Worm (Caenorhabditis elegans) whole organism, L3 larva: ENCODE results near the gene unc-77.
A peak's percentile ranks its signal among the peaks of the same experiment; 100 is the strongest.

Source experiments
- R02D3.7 ChIP-seq: fragments of 150-350 bp; optimal IDR thresholded peaks from 2 replicates; lab custom pipeline; 2014; ENCODE audit warnings: missing biosample characterization, missing genetic modification characterization
- ZK546.5 ChIP-seq: sonication (generic microtip); optimal IDR thresholded peaks from 2 replicates; lab custom pipeline; 2017; ENCODE audit warnings: missing biosample characterization, missing genetic modification characterization
- aly-2 ChIP-seq: fragments of 150-350 bp; optimal IDR thresholded peaks from 2 replicates; lab custom pipeline; 2014; ENCODE audit warnings: missing biosample characterization, missing genetic modification characterization
- ama-1 ChIP-seq: fragments of 150-350 bp; optimal IDR thresholded peaks from 2 replicates; lab custom pipeline; 2018
- ceh-16 ChIP-seq: sonication (generic microtip); optimal IDR thresholded peaks from 2 replicates; lab custom pipeline; 2017; ENCODE audit warnings: missing biosample characterization, missing genetic modification characterization
- ceh-28 ChIP-seq: fragments of 150-350 bp; optimal IDR thresholded peaks from 2 replicates; lab custom pipeline; 2014; ENCODE audit warnings: missing biosample characterization, missing genetic modification reagents, missing genetic modification characterization
- ceh-82 ChIP-seq: fragments of 150-350 bp; optimal IDR thresholded peaks from 2 replicates; lab custom pipeline; 2014; ENCODE audit warnings: missing biosample characterization, missing genetic modification characterization
- daf-12 ChIP-seq: fragments of 150-350 bp; optimal IDR thresholded peaks from 2 replicates; lab custom pipeline; 2014; ENCODE audit warnings: missing biosample characterization, missing genetic modification reagents, missing genetic modification characterization
- egl-27 ChIP-seq: sonication (generic microtip); optimal IDR thresholded peaks from 4 replicates; lab custom pipeline; 2017; ENCODE audit warnings: missing biosample characterization, missing genetic modification reagents, missing genetic modification characterization
- egl-5 ChIP-seq: fragments of 150-350 bp; optimal IDR thresholded peaks from 2 replicates; lab custom pipeline; 2017; ENCODE audit warnings: missing biosample characterization, missing genetic modification reagents, missing genetic modification characterization, inconsistent platforms
- elt-1 ChIP-seq: fragments of 150-350 bp; optimal IDR thresholded peaks from 2 replicates; lab custom pipeline; 2014; ENCODE audit warnings: missing biosample characterization, missing genetic modification characterization
- elt-2 ChIP-seq: sonication (generic microtip); optimal IDR thresholded peaks from 2 replicates; lab custom pipeline; 2016; ENCODE audit warnings: missing genetic modification reagents, mild to moderate bottlenecking, missing genetic modification characterization, missing compliant biosample characterization
- elt-3 ChIP-seq, 3 experiments: fragments of 150-350 bp in 1 of 3; sonication (generic microtip) in 2 of 3; optimal IDR thresholded peaks; 2 replicates in 2 of 3; 4 replicates in 1 of 3; lab custom pipeline; 2014 to 2017; ENCODE audit warnings: missing biosample characterization in 3 of 3, missing genetic modification characterization in 3 of 3
- fkh-10 ChIP-seq: sonication (generic microtip); optimal IDR thresholded peaks from 2 replicates; lab custom pipeline; 2017; ENCODE audit warnings: missing biosample characterization, missing genetic modification reagents, missing genetic modification characterization
- fkh-2 ChIP-seq: fragments of 150-350 bp; optimal IDR thresholded peaks from 2 replicates; lab custom pipeline; 2014; ENCODE audit warnings: missing biosample characterization, missing genetic modification reagents, missing genetic modification characterization
- fos-1 ChIP-seq: fragments of 150-350 bp; optimal IDR thresholded peaks from 2 replicates; lab custom pipeline; 2014; ENCODE audit warnings: missing biosample characterization, missing genetic modification characterization
- lin-15B ChIP-seq: fragments of 150-350 bp; optimal IDR thresholded peaks from 2 replicates; lab custom pipeline; 2014; ENCODE audit warnings: missing biosample characterization, missing genetic modification characterization
- lin-39 ChIP-seq: fragments of 150-350 bp; optimal IDR thresholded peaks from 2 replicates; lab custom pipeline; 2018; ENCODE audit warnings: missing biosample characterization, missing genetic modification reagents, missing genetic modification characterization
- mdl-1 ChIP-seq: fragments of 150-350 bp; optimal IDR thresholded peaks from 2 replicates; lab custom pipeline; 2014; ENCODE audit warnings: missing biosample characterization, missing genetic modification characterization
- nfya-1 ChIP-seq: sonication (generic microtip); optimal IDR thresholded peaks from 2 replicates; lab custom pipeline; 2017; ENCODE audit warnings: missing genetic modification characterization, mild to moderate bottlenecking, missing compliant biosample characterization, antibody characterized with exemption, moderate library complexity; ENCODE audit not compliant: insufficient read depth
- nhr-12 ChIP-seq: fragments of 150-350 bp; optimal IDR thresholded peaks from 2 replicates; lab custom pipeline; 2014; ENCODE audit warnings: missing biosample characterization, missing genetic modification characterization
- nhr-23 ChIP-seq: fragments of 150-350 bp; optimal IDR thresholded peaks from 2 replicates; lab custom pipeline; 2014; ENCODE audit warnings: missing biosample characterization, missing genetic modification reagents, missing genetic modification characterization
- nhr-237 ChIP-seq: fragments of 150-350 bp; optimal IDR thresholded peaks from 2 replicates; lab custom pipeline; 2014; ENCODE audit warnings: missing biosample characterization, missing genetic modification characterization
- nhr-25 ChIP-seq: sonication (generic microtip); optimal IDR thresholded peaks from 2 replicates; lab custom pipeline; 2017; ENCODE audit warnings: missing biosample characterization, missing genetic modification characterization
- nhr-28 ChIP-seq: fragments of 150-350 bp; optimal IDR thresholded peaks from 2 replicates; lab custom pipeline; 2014; ENCODE audit warnings: missing biosample characterization, missing genetic modification characterization
- nhr-76 ChIP-seq: fragments of 150-350 bp; sonication (generic microtip); optimal IDR thresholded peaks from 5 replicates; lab custom pipeline; 2014; ENCODE audit warnings: missing biosample characterization, missing genetic modification characterization
- pha-4 ChIP-seq: fragments of 150-350 bp; optimal IDR thresholded peaks from 2 replicates; lab custom pipeline; 2014; ENCODE audit warnings: missing biosample characterization, missing genetic modification reagents, missing genetic modification characterization
- sea-2 ChIP-seq: fragments of 150-350 bp; sonication (generic microtip); optimal IDR thresholded peaks from 4 replicates; lab custom pipeline; 2014; ENCODE audit warnings: missing biosample characterization, missing genetic modification reagents, missing genetic modification characterization
- snpc-4 ChIP-seq: fragments of 150-350 bp; optimal IDR thresholded peaks from 2 replicates; lab custom pipeline; 2014; ENCODE audit warnings: missing biosample characterization, missing genetic modification characterization
- tbx-2 ChIP-seq: sonication (generic microtip); optimal IDR thresholded peaks from 2 replicates; lab custom pipeline; 2016; ENCODE audit warnings: mild to moderate bottlenecking, missing genetic modification characterization, missing compliant biosample characterization
- unc-39 ChIP-seq: sonication (generic microtip); optimal IDR thresholded peaks from 4 replicates; lab custom pipeline; 2017; ENCODE audit warnings: missing biosample characterization, missing genetic modification characterization
- zag-1 ChIP-seq: fragments of 150-350 bp; optimal IDR thresholded peaks from 2 replicates; lab custom pipeline; 2014; ENCODE audit warnings: missing biosample characterization, missing genetic modification characterization
- ztf-11 ChIP-seq: fragments of 150-350 bp; optimal IDR thresholded peaks from 2 replicates; lab custom pipeline; 2014; ENCODE audit warnings: missing biosample characterization, missing genetic modification characterization
- ztf-4 ChIP-seq: fragments of 150-350 bp; optimal IDR thresholded peaks from 2 replicates; lab custom pipeline; 2014; ENCODE audit warnings: missing biosample characterization, missing genetic modification characterization

unc-77 gene

ce11 chrIV:6149359-6149758, 34.3 kb downstream of the unc-77 start:
- TF ChIP-seq nhr-76 (tag; lab: Kevin White, UChicago) (no peak), elt-3 (tag; optimal IDR thresholded peaks at IDR 0.05; lab: Kevin White, UChicago) (no peak), ztf-11 (no peak), daf-12 (no peak), ZK546.5 (tag; lab: Kevin White, UChicago) (no peak), nhr-28 (no peak)

DNA sequence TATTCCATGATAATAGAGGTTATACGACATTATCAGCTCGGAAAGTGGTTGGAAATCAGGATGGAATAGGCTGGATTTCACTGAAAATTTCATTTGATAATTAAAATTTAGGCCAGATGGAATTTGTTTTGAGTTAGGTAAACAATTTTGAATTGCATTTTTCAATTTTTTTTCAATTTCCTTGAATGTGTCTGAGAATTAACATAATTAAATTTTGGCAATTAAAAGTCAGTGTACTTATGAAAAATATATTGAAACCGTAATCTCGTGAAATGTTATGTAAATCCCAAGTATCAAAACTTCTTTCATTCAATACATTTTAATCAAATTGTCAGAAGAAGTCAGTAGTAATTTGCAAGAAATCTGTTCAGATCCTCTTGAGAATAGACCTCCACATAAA, 37.7 kb downstream of the unc-77 start:
- TF ChIP-seq egl-5 (tag; lab: Kevin White, UChicago) = no peak
- TF ChIP-seq egl-27 (tag; lab: Kevin White, UChicago) = no peak
- no peak for TF ChIP-seq ceh-82 (tag; lab: Kevin White, UChicago)
- no peak for TF ChIP-seq elt-2 (tag; lab: Kevin White, UChicago)
- TF ChIP-seq sea-2 (GFP tag; lab: Kevin White, UChicago) = no peak
- TF ChIP-seq ama-1 (lab: Kevin White, UChicago) = no peak
- TF ChIP-seq nhr-28 = no peak
- TF ChIP-seq nhr-25 (tag; lab: Kevin White, UChicago) = no peak

DNA sequence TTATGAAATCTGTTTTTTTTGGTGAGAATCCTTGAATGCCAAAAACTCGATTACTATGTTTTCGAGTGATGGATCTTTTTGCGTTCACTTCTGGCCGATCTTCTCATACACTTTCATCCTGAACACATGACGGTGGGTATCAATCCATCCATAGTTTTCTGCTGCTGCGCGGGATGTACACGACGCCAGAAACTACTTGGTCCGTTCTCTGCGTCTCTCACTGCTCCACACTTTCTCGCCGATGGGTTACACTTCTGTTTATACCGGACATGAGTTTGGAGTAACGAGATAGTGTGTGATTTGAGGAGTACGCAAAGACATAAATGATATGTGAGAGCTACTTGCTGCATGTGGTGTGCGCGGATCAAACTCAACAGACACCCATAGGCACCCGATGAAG, 43.0 kb downstream of the unc-77 start:
- no peak for TF ChIP-seq nhr-76 (tag; lab: Kevin White, UChicago)
- TF ChIP-seq nfya-1 (tag; lab: Kevin White, UChicago) = no peak
- TF ChIP-seq ztf-4 (tag; lab: Kevin White, UChicago) = no peak
- TF ChIP-seq nhr-25 (tag; lab: Kevin White, UChicago) = no peak
- no peak for TF ChIP-seq ztf-11
- no peak for TF ChIP-seq ama-1 (lab: Kevin White, UChicago)
- no peak for TF ChIP-seq lin-39 (tag; lab: Kevin White, UChicago)
- no peak for TF ChIP-seq nhr-12 (tag; lab: Kevin White, UChicago)
- TF ChIP-seq mdl-1 (tag; lab: Kevin White, UChicago) = no peak
- no peak for TF ChIP-seq snpc-4 (tag; lab: Kevin White, UChicago)
- TF ChIP-seq egl-27 (tag; lab: Kevin White, UChicago) = no peak
- no peak for TF ChIP-seq aly-2 (tag; lab: Kevin White, UChicago)
- TF ChIP-seq fos-1 (tag; lab: Kevin White, UChicago) = no peak
- TF ChIP-seq nhr-23 (tag; lab: Kevin White, UChicago) = no peak
- TF ChIP-seq fkh-2 = no peak
- TF ChIP-seq fkh-10 (GFP tag; lab: Kevin White, UChicago) = no peak
- no peak for TF ChIP-seq ceh-82 (tag; lab: Kevin White, UChicago)
- TF ChIP-seq tbx-2 (tag; lab: Kevin White, UChicago) = no peak
- no peak for TF ChIP-seq lin-15B
- TF ChIP-seq elt-2 (tag; lab: Kevin White, UChicago) = no peak

DNA sequence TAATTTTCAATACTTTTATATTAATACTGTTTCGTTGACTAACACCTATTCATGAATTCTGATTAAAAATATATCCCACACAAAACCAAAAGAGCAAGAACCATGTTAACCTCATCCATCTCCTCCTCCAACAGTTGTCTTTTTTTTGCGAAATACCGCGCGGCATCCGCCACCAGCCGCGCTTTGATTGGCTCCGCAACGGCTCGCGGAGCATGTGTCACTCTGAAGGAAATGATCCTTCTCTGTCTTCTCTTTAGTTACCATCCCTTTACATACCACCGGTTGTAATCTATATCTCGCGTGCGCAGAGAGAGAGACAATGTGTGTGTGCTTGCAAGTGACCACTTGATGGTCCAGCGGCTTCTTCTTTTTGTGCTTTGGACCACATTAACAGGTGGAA, 48.1 kb downstream of the unc-77 start:
- TF ChIP-seq daf-12 (no peak), nfya-1 (tag; lab: Kevin White, UChicago) (peak; percentile 66)

- TF ChIP-seq nfya-1 (tag; lab: Kevin White, UChicago) (no peak), nhr-237 (tag; lab: Kevin White, UChicago) (no peak), elt-1 (tag; lab: Kevin White, UChicago) (no peak), ceh-28 (no peak), nhr-23 (tag; lab: Kevin White, UChicago) (no peak), zag-1 (tag; lab: Kevin White, UChicago) (no peak), unc-39 (tag; lab: Kevin White, UChicago) (no peak), ceh-16 (tag; lab: Kevin White, UChicago) (no peak), nhr-76 (tag; lab: Kevin White, UChicago) (no peak), nhr-12 (tag; lab: Kevin White, UChicago) (no peak), nhr-25 (tag; lab: Kevin White, UChicago) (no peak), aly-2 (tag; lab: Kevin White, UChicago) (no peak), egl-27 (tag; lab: Kevin White, UChicago) (no peak)
- TF ChIP-seq, all 47 proteins: peak for 0
These were observed 49.0 kb downstream of the unc-77 start for ce11 chrIV:6134639-6135038.

- TF ChIP-seq zag-1 (tag; lab: Kevin White, UChicago) (no peak), aly-2 (tag; lab: Kevin White, UChicago) (no peak), R02D3.7 (tag; lab: Kevin White, UChicago) (no peak), pha-4 (peak; percentile 47)
- TF ChIP-seq, all 47 proteins: peak for 1
These were observed 53.2 kb downstream of the unc-77 start for ce11 chrIV:6130437-6130836.
